Fruit fly (Drosophila melanogaster): ENCODE data around the gene CG9839.

dm6 chr3R:8813164-8813629, 7.6 kb upstream of the CG9839 start, which contains the start of gene CG9837:
- TF ChIP-seq CG8478 (optimal IDR thresholded peaks at IDR 0.05) (no peak), CTCF (optimal IDR thresholded peaks at IDR 0.05) (no peak)
